Worm (Caenorhabditis elegans) whole organism, L3 larva: Measurements from ENCODE around the gene ZK430.5.

Source experiments
- R02D3.7 ChIP-seq: fragments of 150-350 bp; optimal IDR thresholded peaks from 2 replicates; lab custom pipeline; 2014; ENCODE audit warnings: missing biosample characterization, missing genetic modification characterization
- ZK546.5 ChIP-seq: sonication (generic microtip); optimal IDR thresholded peaks from 2 replicates; lab custom pipeline; 2017; ENCODE audit warnings: missing biosample characterization, missing genetic modification characterization
- aly-2 ChIP-seq: fragments of 150-350 bp; optimal IDR thresholded peaks from 2 replicates; lab custom pipeline; 2014; ENCODE audit warnings: missing biosample characterization, missing genetic modification characterization
- ceh-28 ChIP-seq: fragments of 150-350 bp; optimal IDR thresholded peaks from 2 replicates; lab custom pipeline; 2014; ENCODE audit warnings: missing biosample characterization, missing genetic modification reagents, missing genetic modification characterization
- fos-1 ChIP-seq: fragments of 150-350 bp; optimal IDR thresholded peaks from 2 replicates; lab custom pipeline; 2014; ENCODE audit warnings: missing biosample characterization, missing genetic modification characterization
- mdl-1 ChIP-seq: fragments of 150-350 bp; optimal IDR thresholded peaks from 2 replicates; lab custom pipeline; 2014; ENCODE audit warnings: missing biosample characterization, missing genetic modification characterization
- nhr-12 ChIP-seq: fragments of 150-350 bp; optimal IDR thresholded peaks from 2 replicates; lab custom pipeline; 2014; ENCODE audit warnings: missing biosample characterization, missing genetic modification characterization
- nhr-25 ChIP-seq: sonication (generic microtip); optimal IDR thresholded peaks from 2 replicates; lab custom pipeline; 2017; ENCODE audit warnings: missing biosample characterization, missing genetic modification characterization
- nhr-76 ChIP-seq: fragments of 150-350 bp; sonication (generic microtip); optimal IDR thresholded peaks from 5 replicates; lab custom pipeline; 2014; ENCODE audit warnings: missing biosample characterization, missing genetic modification characterization
- pha-4 ChIP-seq: fragments of 150-350 bp; optimal IDR thresholded peaks from 2 replicates; lab custom pipeline; 2014; ENCODE audit warnings: missing biosample characterization, missing genetic modification reagents, missing genetic modification characterization
- unc-62 ChIP-seq: fragments of 150-350 bp; sonication (generic microtip); optimal IDR thresholded peaks from 4 replicates; lab custom pipeline; 2014; ENCODE audit warnings: missing biosample characterization, missing genetic modification reagents, missing genetic modification characterization
- zag-1 ChIP-seq: fragments of 150-350 bp; optimal IDR thresholded peaks from 2 replicates; lab custom pipeline; 2014; ENCODE audit warnings: missing biosample characterization, missing genetic modification characterization
- ztf-11 ChIP-seq: fragments of 150-350 bp; optimal IDR thresholded peaks from 2 replicates; lab custom pipeline; 2014; ENCODE audit warnings: missing biosample characterization, missing genetic modification characterization

- TF ChIP-seq pha-4 (tag; lab: Kevin White, UChicago) (no peak), mdl-1 (tag; lab: Kevin White, UChicago) (no peak), ztf-11 (tag; lab: Kevin White, UChicago) (no peak), nhr-12 (tag; lab: Kevin White, UChicago) (no peak), zag-1 (no peak), aly-2 (tag; lab: Kevin White, UChicago) (no peak), R02D3.7 (tag; lab: Kevin White, UChicago) (no peak), ceh-28 (tag; lab: Kevin White, UChicago) (no peak), unc-62 (no peak), fos-1 (tag; lab: Kevin White, UChicago) (no peak), ZK546.5 (no peak), nhr-25 (tag; lab: Kevin White, UChicago) (no peak), nhr-76 (no peak)
Measured at ce11 chrII:4434278-4434677, 28.8 kb downstream of the ZK430.5 start.
